Fruit fly (Drosophila melanogaster): ENCODE data around the gene U4-U6-60K.

U4-U6-60K gene

dm6 chr3L:17557215-17557904 lies 43.6 kb upstream of the U4-U6-60K start, which contains the start of gene CycT (continued):
- TF ChIP-seq chinmo (GFP tag; IDR thresholded peaks at IDR 0.05; ENCODE audit: partially characterized antibody) (peak; percentile 70; the same call in 1 of the 4 replicates), CG4328 (GFP tag; optimal IDR thresholded peaks at IDR 0.05) (peak; percentile 55), bab2 (GFP tag; optimal IDR thresholded peaks at IDR 0.05) (no peak), PHDP (tag; optimal IDR thresholded peaks at IDR 0.05) (peak; percentile 41), CG42726 (GFP tag; IDR thresholded peaks at IDR 0.05; ENCODE audit: partially characterized antibody) (peak; percentile 89; the same call in 1 of the 2 replicates), bcd (GFP tag; optimal IDR thresholded peaks at IDR 0.05) (peak; percentile 28), HmgD (GFP tag; optimal IDR thresholded peaks at IDR 0.05) (peak; percentile 39), gt (GFP tag; IDR thresholded peaks at IDR 0.05) (no peak), sqz (GFP tag; optimal IDR thresholded peaks at IDR 0.05) (peak; percentile 95), CG18011 (GFP tag; optimal IDR thresholded peaks at IDR 0.05) (peak; percentile 32), BEAF-32 (GFP tag; optimal IDR thresholded peaks at IDR 0.05) (peak; percentile 92), CG3163 (GFP tag; optimal IDR thresholded peaks at IDR 0.05) (no peak), CG10959 (GFP tag; IDR thresholded peaks at IDR 0.05) (no peak), gsb-n (tag; optimal IDR thresholded peaks at IDR 0.05) (peak; percentile 18), dimm (GFP tag; IDR thresholded peaks at IDR 0.05) (no peak), bigmax (GFP tag; optimal IDR thresholded peaks at IDR 0.05) (no peak), CG31365 (tag; optimal IDR thresholded peaks at IDR 0.05) (peak; percentile 71), CG15514 (GFP tag; optimal IDR thresholded peaks at IDR 0.05) (peak; percentile 65), CG17385 (GFP tag; optimal IDR thresholded peaks at IDR 0.05) (peak; percentile 52), Stat92E (GFP tag; optimal IDR thresholded peaks at IDR 0.05) (peak in 1 of 3 experiments; percentile 75), fd3F (GFP tag; optimal IDR thresholded peaks at IDR 0.05) (peak; percentile 24), CG13775 (GFP tag; optimal IDR thresholded peaks at IDR 0.05) (peak; percentile 52), CG13894 (tag; optimal IDR thresholded peaks at IDR 0.05) (peak; percentile 50), CG11696 (GFP tag; IDR thresholded peaks at IDR 0.05) (no peak), inv (GFP tag; IDR thresholded peaks at IDR 0.05; ENCODE audit: partially characterized antibody) (peak; percentile 84), CG4707 (GFP tag; optimal IDR thresholded peaks at IDR 0.05) (peak; percentile 24), pzg (GFP tag; optimal IDR thresholded peaks at IDR 0.05) (peak; percentile 84), CG18476 (GFP tag; optimal IDR thresholded peaks at IDR 0.05) (no peak), CG9727 (GFP tag; optimal IDR thresholded peaks at IDR 0.05) (peak; percentile 58), dm (GFP tag; optimal IDR thresholded peaks at IDR 0.05) (peak; percentile 82), Dll (GFP tag; IDR thresholded peaks at IDR 0.05; ENCODE audit: partially characterized antibody) (peak; percentile 91), CG31224 (GFP tag; IDR thresholded peaks at IDR 0.05) (peak; percentile 25; the same call in 1 of the 2 replicates), CG1832 (GFP tag; optimal IDR thresholded peaks at IDR 0.05) (no peak), maf-S (GFP tag; optimal IDR thresholded peaks at IDR 0.05) (no peak), Scr (GFP tag; IDR thresholded peaks at IDR 0.05; ENCODE audit: partially characterized antibody) (peak; percentile 88), CG15601 (tag; optimal IDR thresholded peaks at IDR 0.05) (peak; percentile 60), wdn (GFP tag; IDR thresholded peaks at IDR 0.05) (0 out of 2 replicates have a peak, but pooled peaks have one; percentile 17), Lhr (GFP tag; optimal IDR thresholded peaks at IDR 0.05) (peak; percentile 51), CG9609 (GFP tag; optimal IDR thresholded peaks at IDR 0.05) (peak; percentile 8), Mad (GFP tag; optimal IDR thresholded peaks at IDR 0.05) (peak; percentile 0), CG10979 (tag; optimal IDR thresholded peaks at IDR 0.05) (peak; percentile 27), CG34376 (GFP tag; optimal IDR thresholded peaks at IDR 0.05) (peak; percentile 95), D (optimal IDR thresholded peaks at IDR 0.05) (no peak), D (GFP tag; optimal IDR thresholded peaks at IDR 0.05) (peak; percentile 5), CG6175 (GFP tag; IDR thresholded peaks at IDR 0.05) (no peak), CG17361 (GFP tag; IDR thresholded peaks at IDR 0.05) (peak; percentile 58; the same call in 2 of the 3 replicates), ab (GFP tag; optimal IDR thresholded peaks at IDR 0.05) (no peak), nerfin-1 (tag; optimal IDR thresholded peaks at IDR 0.05) (peak; percentile 68)
